Fruit fly (Drosophila melanogaster) whole organism, prepupa: ENCODE data around the gene slf.

Experiments
- Blimp-1 ChIP-seq: fragments of 200-800 bp; sonication (Bioruptor generic); optimal IDR thresholded peaks from 3 replicates; lab custom pipeline; 2017; ENCODE audit warnings: missing biosample characterization, missing genetic modification characterization, mild to moderate bottlenecking, moderate library complexity, missing genetic modification reagents
- CG10669 ChIP-seq: fragments of 200-800 bp; sonication (Bioruptor generic); optimal IDR thresholded peaks from 3 replicates; lab custom pipeline; 2018; ENCODE audit warnings: missing biosample characterization, mild to moderate bottlenecking, missing genetic modification characterization, moderate library complexity
- CG11294 ChIP-seq: fragments of 200-800 bp; sonication (Bioruptor generic); IDR thresholded peaks from 2 replicates; pipeline ENCODE4 v1.3.6; 2022; ENCODE audit warnings: missing biosample characterization, missing genetic modification characterization
- CG11762 ChIP-seq: fragments of 200-800 bp; sonication (Bioruptor generic); optimal IDR thresholded peaks from 3 replicates; lab custom pipeline; 2016; ENCODE audit warnings: missing biosample characterization, missing genetic modification characterization; ENCODE audit not compliant: insufficient read depth
- CG15336 ChIP-seq: fragments of 200-800 bp; sonication (Bioruptor generic); IDR thresholded peaks from 2 replicates; pipeline ENCODE4 v1.3.6; 2022; ENCODE audit warnings: missing biosample characterization, missing genetic modification characterization
- CG16779 ChIP-seq: fragments of 200-800 bp; sonication (Bioruptor generic); optimal IDR thresholded peaks from 3 replicates; lab custom pipeline; 2017; ENCODE audit warnings: missing biosample characterization, mild to moderate bottlenecking, missing genetic modification characterization
- CG3032 ChIP-seq: fragments of 200-800 bp; optimal IDR thresholded peaks from 2 replicates; lab custom pipeline; 2019; ENCODE audit warnings: missing biosample characterization, mild to moderate bottlenecking, missing genetic modification characterization, moderate library complexity
- CG31627 ChIP-seq: fragments of 200-800 bp; sonication (Bioruptor generic); optimal IDR thresholded peaks from 3 replicates; lab custom pipeline; 2016; ENCODE audit warnings: missing biosample characterization, missing genetic modification characterization
- CG32006 ChIP-seq: fragments of 200-800 bp; sonication (Bioruptor generic); optimal IDR thresholded peaks from 3 replicates; lab custom pipeline; 2017; ENCODE audit warnings: missing biosample characterization, mild to moderate bottlenecking, missing genetic modification characterization
- CG34406 ChIP-seq: fragments of 200-800 bp; sonication (Bioruptor generic); optimal IDR thresholded peaks from 3 replicates; lab custom pipeline; 2016; ENCODE audit warnings: missing biosample characterization, missing genetic modification characterization
- CG4318 ChIP-seq: fragments of 200-800 bp; sonication (Bioruptor generic); optimal IDR thresholded peaks from 3 replicates; lab custom pipeline; 2017; ENCODE audit warnings: missing biosample characterization, mild to moderate bottlenecking, missing genetic modification characterization
- CG6276 ChIP-seq: fragments of 200-800 bp; sonication (Bioruptor generic); optimal IDR thresholded peaks from 2 replicates; lab custom pipeline; 2017; ENCODE audit warnings: missing biosample characterization, mild to moderate bottlenecking, missing genetic modification characterization
- CG6792 ChIP-seq: fragments of 200-800 bp; sonication (Bioruptor generic); optimal IDR thresholded peaks from 3 replicates; lab custom pipeline; 2016; ENCODE audit warnings: missing biosample characterization, missing genetic modification characterization
- CG6808 ChIP-seq: fragments of 200-800 bp; sonication (Bioruptor generic); optimal IDR thresholded peaks from 3 replicates; lab custom pipeline; 2017; ENCODE audit warnings: missing biosample characterization, missing genetic modification characterization, mild to moderate bottlenecking, moderate library complexity, missing genetic modification reagents
- CG6854 ChIP-seq: fragments of 200-800 bp; sonication (Bioruptor generic); optimal IDR thresholded peaks from 2 replicates; lab custom pipeline; 2017; ENCODE audit warnings: missing biosample characterization, mild to moderate bottlenecking, missing genetic modification characterization
- CG7368 ChIP-seq: fragments of 200-800 bp; sonication (Bioruptor generic); optimal IDR thresholded peaks from 3 replicates; lab custom pipeline; 2016; ENCODE audit warnings: missing biosample characterization, missing genetic modification characterization
- CG8119 ChIP-seq: fragments of 200-800 bp; sonication (Bioruptor generic); IDR thresholded peaks from 3 replicates; pipeline ENCODE4 v1.3.6; 2022; ENCODE audit warnings: missing biosample characterization, missing genetic modification characterization
- CG8319 ChIP-seq: fragments of 200-800 bp; sonication (Bioruptor generic); optimal IDR thresholded peaks from 3 replicates; lab custom pipeline; 2016; ENCODE audit warnings: missing biosample characterization, missing genetic modification characterization
- CG8632 ChIP-seq: fragments of 200-800 bp; sonication (Bioruptor generic); optimal IDR thresholded peaks from 3 replicates; lab custom pipeline; 2016; ENCODE audit warnings: missing biosample characterization, missing genetic modification characterization
- CG9139 ChIP-seq: fragments of 200-800 bp; sonication (Bioruptor generic); optimal IDR thresholded peaks from 3 replicates; lab custom pipeline; 2017; ENCODE audit warnings: missing biosample characterization, mild to moderate bottlenecking, missing genetic modification characterization
- Eip93F ChIP-seq: fragments of 200-800 bp; sonication (Bioruptor generic); optimal IDR thresholded peaks from 2 replicates; lab custom pipeline; 2016; ENCODE audit warnings: missing biosample characterization, mild to moderate bottlenecking, missing genetic modification characterization
- Ets21C ChIP-seq: fragments of 200-800 bp; sonication (Bioruptor generic); optimal IDR thresholded peaks from 3 replicates; lab custom pipeline; 2016; ENCODE audit warnings: missing biosample characterization, missing genetic modification characterization
- Gug ChIP-seq: fragments of 200-800 bp; sonication (Bioruptor generic); IDR thresholded peaks from 2 replicates; pipeline ENCODE4 v1.3.6; 2022; ENCODE audit warnings: missing biosample characterization, missing genetic modification characterization
- Hr39 ChIP-seq: fragments of 200-800 bp; sonication (Bioruptor generic); optimal IDR thresholded peaks from 2 replicates; lab custom pipeline; 2016; ENCODE audit warnings: missing biosample characterization, missing genetic modification characterization
- Hr4 ChIP-seq: fragments of 200-800 bp; sonication (Bioruptor generic); optimal IDR thresholded peaks from 3 replicates; lab custom pipeline; 2016; ENCODE audit warnings: missing biosample characterization, missing genetic modification characterization
- Met ChIP-seq: fragments of 200-800 bp; sonication (Bioruptor generic); optimal IDR thresholded peaks from 3 replicates; lab custom pipeline; 2016; ENCODE audit warnings: missing biosample characterization, missing genetic modification characterization
- OdsH ChIP-seq: fragments of 200-800 bp; sonication (Bioruptor generic); optimal IDR thresholded peaks from 3 replicates; lab custom pipeline; 2016; ENCODE audit warnings: missing biosample characterization, missing genetic modification characterization
- Smox ChIP-seq: fragments of 200-800 bp; sonication (Bioruptor generic); optimal IDR thresholded peaks from 3 replicates; lab custom pipeline; 2016; ENCODE audit warnings: missing biosample characterization, missing genetic modification characterization
- Sox102F ChIP-seq: fragments of 200-800 bp; sonication (Bioruptor generic); optimal IDR thresholded peaks from 2 replicates; lab custom pipeline; 2016; ENCODE audit warnings: missing biosample characterization, mild to moderate bottlenecking, missing genetic modification characterization
- Sox14 ChIP-seq: fragments of 200-800 bp; sonication (Bioruptor generic); optimal IDR thresholded peaks from 3 replicates; lab custom pipeline; 2016; ENCODE audit warnings: missing biosample characterization, missing genetic modification characterization
- achi ChIP-seq: fragments of 200-800 bp; sonication (Bioruptor generic); optimal IDR thresholded peaks from 3 replicates; lab custom pipeline; 2016; ENCODE audit warnings: missing biosample characterization, missing genetic modification characterization
- acj6 ChIP-seq: fragments of 200-800 bp; sonication (Bioruptor generic); optimal IDR thresholded peaks from 3 replicates; lab custom pipeline; 2016; ENCODE audit warnings: missing biosample characterization, missing genetic modification characterization
- cyc ChIP-seq: fragments of 200-800 bp; sonication (Bioruptor generic); optimal IDR thresholded peaks from 3 replicates; lab custom pipeline; 2016; ENCODE audit warnings: missing biosample characterization, missing genetic modification characterization
- dac ChIP-seq: fragments of 200-800 bp; sonication (Bioruptor generic); optimal IDR thresholded peaks from 2 replicates; lab custom pipeline; 2017; ENCODE audit warnings: missing biosample characterization, mild to moderate bottlenecking, missing genetic modification characterization
- dsx ChIP-seq: fragments of 200-800 bp; optimal IDR thresholded peaks from 3 replicates; lab custom pipeline; 2019; ENCODE audit warnings: missing biosample characterization, mild to moderate bottlenecking, missing genetic modification characterization, moderate library complexity; ENCODE audit not compliant: poor library complexity, severe bottlenecking
- eg ChIP-seq: fragments of 200-800 bp; sonication (Bioruptor generic); IDR thresholded peaks from 3 replicates; pipeline ENCODE4 v1.3.6; 2022; ENCODE audit warnings: missing biosample characterization, missing genetic modification characterization
- esn ChIP-seq: fragments of 200-800 bp; sonication (Bioruptor generic); optimal IDR thresholded peaks from 2 replicates; lab custom pipeline; 2016; ENCODE audit warnings: missing biosample characterization, mild to moderate bottlenecking, missing genetic modification characterization, moderate library complexity
- fkh ChIP-seq: fragments of 200-800 bp; sonication (Bioruptor generic); optimal IDR thresholded peaks from 3 replicates; lab custom pipeline; 2017; ENCODE audit warnings: missing biosample characterization, mild to moderate bottlenecking, missing genetic modification characterization, moderate library complexity
- lz ChIP-seq: fragments of 200-800 bp; sonication (Bioruptor generic); optimal IDR thresholded peaks from 3 replicates; lab custom pipeline; 2016; ENCODE audit warnings: missing biosample characterization, missing genetic modification characterization
- net ChIP-seq: fragments of 200-800 bp; sonication (Bioruptor generic); optimal IDR thresholded peaks from 3 replicates; lab custom pipeline; 2016; ENCODE audit warnings: missing biosample characterization, missing genetic modification characterization
- pdm3 ChIP-seq: fragments of 200-800 bp; sonication (Bioruptor generic); optimal IDR thresholded peaks from 3 replicates; lab custom pipeline; 2016; ENCODE audit warnings: missing biosample characterization, missing genetic modification characterization
- spab ChIP-seq: fragments of 200-800 bp; sonication (Bioruptor generic); optimal IDR thresholded peaks from 2 replicates; lab custom pipeline; 2017; ENCODE audit warnings: missing biosample characterization, mild to moderate bottlenecking, missing genetic modification characterization, missing genetic modification reagents
- ss ChIP-seq, 2 experiments: fragments of 200-800 bp; sonication (Bioruptor generic); optimal IDR thresholded peaks; 2 replicates in 1 of 2; 3 replicates in 1 of 2; lab custom pipeline; 2017 to 2018; ENCODE audit warnings: mild to moderate bottlenecking in 2 of 2, missing biosample characterization in 2 of 2, missing genetic modification characterization in 2 of 2, moderate library complexity in 1 of 2
- svp ChIP-seq: fragments of 200-800 bp; sonication (Bioruptor generic); peaks from one replicate; lab custom pipeline; 2016; ENCODE audit warnings: missing biosample characterization, missing genetic modification characterization
- topi ChIP-seq: fragments of 200-800 bp; sonication (Bioruptor generic); optimal IDR thresholded peaks from 3 replicates; lab custom pipeline; 2016; ENCODE audit warnings: missing biosample characterization, missing genetic modification characterization
- vri ChIP-seq: fragments of 200-800 bp; sonication (Bioruptor generic); optimal IDR thresholded peaks from 3 replicates; lab custom pipeline; 2016; ENCODE audit warnings: missing biosample characterization, mild to moderate bottlenecking, missing genetic modification characterization

Gene slf

DNA sequence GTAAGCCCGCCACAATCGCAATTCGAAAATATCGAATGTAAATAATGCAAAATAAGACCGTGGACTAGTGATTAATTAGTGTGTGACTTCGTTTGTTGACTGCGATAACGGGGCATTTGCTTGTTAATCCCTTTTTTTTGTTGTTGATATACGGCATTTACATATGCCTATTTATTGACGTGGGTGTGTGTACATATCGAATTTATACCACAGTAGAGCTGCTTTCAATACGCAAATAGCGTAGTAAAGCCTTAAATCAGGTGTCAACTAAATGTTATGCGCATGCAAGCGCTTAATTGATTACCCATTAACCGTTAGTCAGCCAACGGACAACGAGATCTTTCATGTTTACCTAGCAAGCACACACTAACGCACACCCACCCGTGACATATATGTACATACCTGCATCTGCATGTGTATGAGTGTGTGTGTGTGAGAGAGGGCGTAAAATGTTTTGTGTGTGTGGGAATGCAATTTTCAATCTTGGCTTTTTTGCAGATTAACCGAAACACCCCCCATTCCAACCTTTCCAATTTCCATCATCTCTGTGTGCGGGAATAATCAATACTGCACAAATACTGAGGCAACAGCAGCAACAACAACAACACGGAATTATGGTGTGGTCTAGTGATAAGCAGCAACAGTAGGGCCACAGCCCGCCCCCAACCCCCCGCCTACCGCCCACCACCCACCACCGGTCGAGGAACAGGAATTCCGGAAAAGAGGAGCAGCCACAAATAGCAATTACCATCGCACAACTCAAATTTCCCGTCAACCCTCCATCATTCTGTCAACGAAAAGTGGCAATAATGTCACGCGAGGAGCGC is 37.0 kb upstream of the slf start:
- TF ChIP-seq ss (GFP tag; optimal IDR thresholded peaks at IDR 0.05; lab: Kevin White, UChicago) (no peak), CG34406 (GFP tag; lab: Kevin White, UChicago) (no peak), CG8632 (no peak), svp (GFP tag; lab: Kevin White, UChicago) (peak; percentile 78), Sox102F (no peak), CG11294 (no peak), fkh (GFP tag; lab: Kevin White, UChicago) (peak; percentile 79)

DNA sequence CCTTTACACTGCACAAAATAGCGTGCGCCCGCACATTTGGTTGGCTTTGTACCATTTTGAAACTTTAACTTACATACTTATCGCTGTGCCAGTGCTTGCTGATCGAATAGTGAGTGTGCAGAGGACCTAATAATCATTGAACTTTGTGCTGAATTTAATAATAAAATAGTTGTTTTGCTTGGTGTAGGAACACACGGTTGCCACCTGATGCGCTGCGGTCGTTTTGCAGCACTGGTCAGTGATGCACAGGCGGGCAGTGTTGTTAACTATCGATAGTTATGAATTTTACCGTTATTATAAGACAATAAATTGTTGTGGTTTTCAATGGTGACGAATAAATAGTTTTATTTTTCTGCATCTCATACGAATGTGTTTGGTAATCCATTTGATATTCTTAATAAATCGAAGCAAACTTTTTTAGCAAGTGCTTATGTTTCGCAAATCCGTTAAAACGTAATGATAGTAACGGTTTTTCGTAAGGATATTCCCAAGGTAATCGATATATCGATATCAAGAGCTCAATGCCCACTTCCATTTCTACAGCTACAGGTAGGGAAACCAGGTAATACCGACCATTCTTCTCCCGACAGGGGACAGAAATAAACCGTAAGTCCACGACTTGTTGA is 36.2 kb upstream of the slf start, which contains the start of the genes tank and CG12194:
TSS of gene tank (minus strand) at position 228 of the 626 bp plus-strand sequence.
TSS of gene CG12194 (plus strand) at position 576 of the 626 bp plus-strand sequence.
- TF ChIP-seq CG11294 (peak; percentile 99), Gug (GFP tag; lab: Robert Waterston, UW) (peak; percentile 99), esn (GFP tag; lab: Kevin White, UChicago) (peak; percentile 99), Smox (GFP tag; lab: Kevin White, UChicago) (peak; percentile 98), achi (peak; percentile 99), spab (GFP tag; lab: Kevin White, UChicago) (peak; percentile 98), svp (GFP tag; lab: Kevin White, UChicago) (peak; percentile 99), vri (GFP tag; lab: Kevin White, UChicago) (peak; percentile 97), OdsH (GFP tag; lab: Kevin White, UChicago) (peak; percentile 100), CG6276 (peak; percentile 99), CG9139 (peak; percentile 93), Sox102F (peak; percentile 99), CG11762 (peak; percentile 99), CG7368 (GFP tag; lab: Kevin White, UChicago) (peak; percentile 99), net (GFP tag; lab: Kevin White, UChicago) (peak; percentile 100), cyc (GFP tag; lab: Kevin White, UChicago) (peak; percentile 99), CG6854 (GFP tag; lab: Kevin White, UChicago) (peak; percentile 95), Sox14 (GFP tag; lab: Kevin White, UChicago) (peak; percentile 100), Hr39 (peak; percentile 99), CG15336 (peak; percentile 100), Hr4 (GFP tag; lab: Kevin White, UChicago) (peak; percentile 100), CG8319 (GFP tag; lab: Kevin White, UChicago) (peak; percentile 98), CG6792 (peak; percentile 99), fkh (GFP tag; lab: Kevin White, UChicago) (peak; percentile 82), Blimp-1 (peak; percentile 82), Met (GFP tag; lab: Kevin White, UChicago) (peak; percentile 99), CG10669 (GFP tag; lab: Kevin White, UChicago) (peak; percentile 99), CG3032 (tag; lab: Kevin White, UChicago) (peak; percentile 98), dac (GFP tag; lab: Kevin White, UChicago) (peak; percentile 100), Eip93F (GFP tag; lab: Kevin White, UChicago) (peak; percentile 95), ss (GFP tag; optimal IDR thresholded peaks at IDR 0.05; lab: Kevin White, UChicago) (peak; percentile 91 to 94), CG16779 (tag; lab: Kevin White, UChicago) (peak; percentile 98), Ets21C (GFP tag; lab: Kevin White, UChicago) (peak; percentile 98), acj6 (peak; percentile 99), CG4318 (GFP tag; lab: Kevin White, UChicago) (peak; percentile 99), CG8119 (peak; percentile 99), dsx (GFP tag; lab: Kevin White, UChicago) (peak; percentile 96), CG31627 (GFP tag; lab: Kevin White, UChicago) (peak; percentile 99), lz (peak; percentile 99), pdm3 (peak; percentile 99), eg (GFP tag; lab: Robert Waterston, UW) (peak; percentile 100), topi (GFP tag; lab: Kevin White, UChicago) (peak; percentile 99), CG32006 (GFP tag; lab: Kevin White, UChicago) (peak; percentile 100), CG8632 (peak; percentile 98), CG6808 (GFP tag; lab: Kevin White, UChicago) (peak; percentile 94)
